Fruit fly (Drosophila melanogaster): ENCODE measurements around the gene yellow-c.

The yellow-c gene

dm6 chr2L:15061368-15061767, 26.2 kb downstream of the yellow-c start, which contains the start of the genes solo and vas (continued):
- TF ChIP-seq slbo (GFP tag; IDR thresholded peaks at IDR 0.05) (peak; percentile 67), CG7556 (GFP tag; optimal IDR thresholded peaks at IDR 0.05) (peak; percentile 30), sisA (GFP tag; IDR thresholded peaks at IDR 0.05) (0 out of 2 replicates have a peak, but pooled peaks have one; percentile 22), CG18599 (GFP tag; optimal IDR thresholded peaks at IDR 0.05) (peak; percentile 31), ewg (GFP tag; optimal IDR thresholded peaks at IDR 0.05) (peak; percentile 23), ab (GFP tag; optimal IDR thresholded peaks at IDR 0.05) (no peak), PHDP (tag; optimal IDR thresholded peaks at IDR 0.05) (peak; percentile 50), zen (tag; optimal IDR thresholded peaks at IDR 0.05) (peak; percentile 64), dmrt99B (tag; optimal IDR thresholded peaks at IDR 0.05) (peak; percentile 52), CG2712 (tag; optimal IDR thresholded peaks at IDR 0.05) (peak; percentile 80), CG10979 (tag; optimal IDR thresholded peaks at IDR 0.05) (peak; percentile 36), CG15269 (tag; optimal IDR thresholded peaks at IDR 0.05) (peak; percentile 69), CG2120 (GFP tag; optimal IDR thresholded peaks at IDR 0.05) (peak; percentile 65), Meics (GFP tag; optimal IDR thresholded peaks at IDR 0.05) (peak; percentile 38), CG10209 (GFP tag; optimal IDR thresholded peaks at IDR 0.05) (peak; percentile 36), sim (GFP tag; IDR thresholded peaks at IDR 0.05) (no peak), YL-1 (GFP tag; optimal IDR thresholded peaks at IDR 0.05) (peak; percentile 32), eve (GFP tag; optimal IDR thresholded peaks at IDR 0.05) (no peak), CG12659 (GFP tag; optimal IDR thresholded peaks at IDR 0.05) (peak; percentile 71), bcd (GFP tag; optimal IDR thresholded peaks at IDR 0.05) (peak; percentile 31), CG18262 (tag; optimal IDR thresholded peaks at IDR 0.05) (peak; percentile 59), Kr (GFP tag; optimal IDR thresholded peaks at IDR 0.05) (no peak), CG16813 (GFP tag; IDR thresholded peaks at IDR 0.05; ENCODE audit: partially characterized antibody) (0 out of 3 replicates have a peak, but pooled peaks have one; percentile 29), nmo (GFP tag; optimal IDR thresholded peaks at IDR 0.05) (peak; percentile 72), lola (GFP tag; optimal IDR thresholded peaks at IDR 0.05) (peak in 2 of 3 experiments; percentile 58 to 90), CG12071 (GFP tag; optimal IDR thresholded peaks at IDR 0.05) (no peak), CG10431 (GFP tag; optimal IDR thresholded peaks at IDR 0.05) (peak; percentile 19), ssp (GFP tag; IDR thresholded peaks at IDR 0.05) (peak; percentile 97), CG8388 (GFP tag; optimal IDR thresholded peaks at IDR 0.05) (peak; percentile 34), Dref (GFP tag; IDR thresholded peaks at IDR 0.05) (peak; percentile 78), CG12391 (tag; optimal IDR thresholded peaks at IDR 0.05) (peak; percentile 83), caup (GFP tag; optimal IDR thresholded peaks at IDR 0.05; ENCODE audit: severe bottlenecking) (peak; percentile 31), Eip74EF (GFP tag; optimal IDR thresholded peaks at IDR 0.05) (peak in 1 of 2 experiments; percentile 22), GATAe (GFP tag; conservative IDR thresholded peaks at IDR 0.05) (no peak), bbx (GFP tag; IDR thresholded peaks at IDR 0.05; ENCODE audit: partially characterized antibody) (peak; percentile 14; the same call in 1 of the 2 replicates), sna (GFP tag; IDR thresholded peaks at IDR 0.05; ENCODE audit: partially characterized antibody) (peak; percentile 48; the same call in 1 of the 2 replicates), CHES-1-like (GFP tag; optimal IDR thresholded peaks at IDR 0.05) (peak; percentile 12), CG9437 (GFP tag; optimal IDR thresholded peaks at IDR 0.05) (peak; percentile 20), CG12769 (tag; optimal IDR thresholded peaks at IDR 0.05) (peak; percentile 51), CG12155 (GFP tag; optimal IDR thresholded peaks at IDR 0.05) (peak; percentile 18), CG11504 (tag; optimal IDR thresholded peaks at IDR 0.05) (peak; percentile 70), CG13296 (GFP tag; optimal IDR thresholded peaks at IDR 0.05) (peak; percentile 12), CG17359 (tag; optimal IDR thresholded peaks at IDR 0.05) (peak; percentile 51), CG9797 (GFP tag; optimal IDR thresholded peaks at IDR 0.05) (no peak), Opbp (GFP tag; IDR thresholded peaks at IDR 0.05; ENCODE audit: partially characterized antibody) (peak; percentile 54; the same call in 1 of the 3 replicates), tap (tag; optimal IDR thresholded peaks at IDR 0.05) (peak; percentile 0), CG7372 (GFP tag; IDR thresholded peaks at IDR 0.05) (no peak), amos (GFP tag; IDR thresholded peaks at IDR 0.05; ENCODE audit: partially characterized antibody) (peak; percentile 32; the same call in 1 of the 2 replicates)

Measured in whole organism, embryonic.